Fruit fly (Drosophila melanogaster): ENCODE measurements around the gene MetRS-m.

Gene MetRS-m

DNA sequence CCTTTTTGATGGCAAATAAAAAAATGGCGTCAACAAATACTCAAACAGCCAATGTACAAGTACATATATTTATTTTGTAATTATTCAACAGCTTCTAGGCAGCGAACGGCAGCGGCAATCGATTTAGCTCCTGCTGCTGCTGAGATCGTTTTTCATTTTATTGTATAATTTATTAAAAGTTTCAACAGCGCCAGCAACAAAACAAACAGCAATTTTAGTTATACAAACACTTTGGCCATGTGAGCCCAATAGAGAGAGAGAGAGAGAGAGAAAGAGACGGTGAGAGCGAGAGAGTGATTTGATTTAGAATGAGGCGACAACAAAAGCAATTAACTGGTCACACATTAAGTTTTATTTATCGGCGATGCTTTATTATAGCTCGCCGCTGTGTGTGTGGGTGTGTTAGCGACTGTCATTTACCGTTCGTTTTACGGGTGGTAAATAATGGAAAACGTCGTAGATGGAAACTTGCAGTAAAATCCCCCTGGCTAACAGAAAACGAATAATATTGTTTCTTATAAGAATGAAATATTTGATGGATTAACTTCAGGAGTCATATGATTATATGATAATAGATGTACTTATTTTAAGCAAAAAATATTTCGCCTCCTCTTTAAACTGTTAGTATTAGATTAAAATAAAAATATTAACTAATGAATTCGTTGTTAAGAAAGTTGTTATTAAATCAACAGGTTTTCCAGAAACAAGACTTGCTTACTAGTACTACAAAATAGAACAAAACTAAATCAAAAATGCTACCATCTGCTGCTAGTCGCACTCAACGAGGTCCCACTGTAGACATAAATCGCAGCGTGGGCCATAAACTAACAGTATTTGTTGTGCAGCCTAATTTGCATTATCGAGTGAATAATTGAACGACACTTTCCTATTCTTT, 25.5 kb upstream of the MetRS-m start (continued):
- no peak for TF ChIP-seq Ets65A (GFP tag)
- no peak for TF ChIP-seq CG3995 (GFP tag; optimal IDR thresholded peaks at IDR 0.05)
- no peak for TF ChIP-seq zfh1 (GFP tag; IDR thresholded peaks at IDR 0.05)
- no peak for TF ChIP-seq CG31365 (tag; optimal IDR thresholded peaks at IDR 0.05)
- TF ChIP-seq Vsx1 (GFP tag; optimal IDR thresholded peaks at IDR 0.05), result no peak
- TF ChIP-seq hth (optimal IDR thresholded peaks at IDR 0.05), result no peak
- peak; percentile 26 for TF ChIP-seq CG15514 (GFP tag; optimal IDR thresholded peaks at IDR 0.05)
- no peak for TF ChIP-seq en (GFP tag; optimal IDR thresholded peaks at IDR 0.05)
- TF ChIP-seq CG17802 (tag; optimal IDR thresholded peaks at IDR 0.05), result no peak
- no peak for TF ChIP-seq CG31224 (GFP tag; IDR thresholded peaks at IDR 0.05)
- TF ChIP-seq Trl (optimal IDR thresholded peaks at IDR 0.05), result peak; percentile 71 to 92
- TF ChIP-seq Trl (GFP tag; optimal IDR thresholded peaks at IDR 0.05), result no peak
- TF ChIP-seq unpg (GFP tag; optimal IDR thresholded peaks at IDR 0.05), result peak; percentile 7
- TF ChIP-seq kay (GFP tag; optimal IDR thresholded peaks at IDR 0.05), result no peak
- TF ChIP-seq Ets97D (GFP tag; optimal IDR thresholded peaks at IDR 0.05), result no peak
- peak; percentile 13 for TF ChIP-seq CG13775 (GFP tag; optimal IDR thresholded peaks at IDR 0.05)
- no peak for TF ChIP-seq Ada2b (GFP tag; IDR thresholded peaks at IDR 0.05)
- no peak for TF ChIP-seq jing (GFP tag; optimal IDR thresholded peaks at IDR 0.05)
- TF ChIP-seq Mes4 (GFP tag; optimal IDR thresholded peaks at IDR 0.05), result no peak
- TF ChIP-seq CG7987 (GFP tag; optimal IDR thresholded peaks at IDR 0.05), result peak; percentile 14
- TF ChIP-seq CG17359 (tag; optimal IDR thresholded peaks at IDR 0.05), result no peak
- peak; percentile 26 for TF ChIP-seq CG7839 (tag; optimal IDR thresholded peaks at IDR 0.05)
- TF ChIP-seq Stat92E (GFP tag; optimal IDR thresholded peaks at IDR 0.05), result peak in 1 of 3 experiments; percentile 84
- TF ChIP-seq Blimp-1 (GFP tag; optimal IDR thresholded peaks at IDR 0.05), result no peak
- no peak for TF ChIP-seq CG17361 (GFP tag; IDR thresholded peaks at IDR 0.05)
- TF ChIP-seq Tbp (GFP tag; optimal IDR thresholded peaks at IDR 0.05), result no peak
- peak in 1 of 2 experiments; percentile 11 for TF ChIP-seq Hr51 (GFP tag; optimal IDR thresholded peaks at IDR 0.05)
- TF ChIP-seq nau (GFP tag; optimal IDR thresholded peaks at IDR 0.05), result no peak
- TF ChIP-seq CG12942 (GFP tag; optimal IDR thresholded peaks at IDR 0.05), result no peak
- no peak for TF ChIP-seq danr (GFP tag; IDR thresholded peaks at IDR 0.05)
- TF ChIP-seq Gug (GFP tag; IDR thresholded peaks at IDR 0.05), result peak; percentile 36; the same call in 1 of the 4 replicates
- TF ChIP-seq ranshi (GFP tag; IDR thresholded peaks at IDR 0.05), result no peak
- peak; percentile 46 for TF ChIP-seq cg (GFP tag; optimal IDR thresholded peaks at IDR 0.05)
- TF ChIP-seq CG15269 (tag; optimal IDR thresholded peaks at IDR 0.05), result peak; percentile 12
- TF ChIP-seq NC2β (GFP tag; optimal IDR thresholded peaks at IDR 0.05), result no peak
- TF ChIP-seq CG3163 (GFP tag; optimal IDR thresholded peaks at IDR 0.05), result no peak
- no peak for TF ChIP-seq insv (GFP tag; optimal IDR thresholded peaks at IDR 0.05)
- TF ChIP-seq Chrac-16 (GFP tag; optimal IDR thresholded peaks at IDR 0.05), result no peak
- TF ChIP-seq Doc2 (GFP tag; IDR thresholded peaks at IDR 0.05), result no peak
- TF ChIP-seq Spps (tag; optimal IDR thresholded peaks at IDR 0.05), result no peak
- no peak for TF ChIP-seq toy (GFP tag; IDR thresholded peaks at IDR 0.05)
- peak; percentile 25 for TF ChIP-seq CG10147 (GFP tag; optimal IDR thresholded peaks at IDR 0.05)
- TF ChIP-seq CrebB (tag; optimal IDR thresholded peaks at IDR 0.05), result no peak
- no peak for TF ChIP-seq CG15601 (tag; optimal IDR thresholded peaks at IDR 0.05)
- TF ChIP-seq Nf-YA (GFP tag; IDR thresholded peaks at IDR 0.05), result no peak
- TF ChIP-seq gsb (GFP tag; IDR thresholded peaks at IDR 0.05), result no peak
- TF ChIP-seq CG14050 (GFP tag; IDR thresholded peaks at IDR 0.05), result no peak
- no peak for TF ChIP-seq Lpt (GFP tag; optimal IDR thresholded peaks at IDR 0.05)
- no peak for TF ChIP-seq Dp (GFP tag; optimal IDR thresholded peaks at IDR 0.05)
- TF ChIP-seq HLH4C (GFP tag; IDR thresholded peaks at IDR 0.05; ENCODE audit: partially characterized antibody), result no peak

All from whole organism, embryonic.